Worm (Caenorhabditis elegans): Measurements from ENCODE around the gene K11E4.1.

K11E4.1 gene

ce11 chrX:13755469-13755868 lies 41.5 kb downstream of the K11E4.1 start, which contains the start of gene aakb-1:
Gene aakb-1, plus strand, starts transcription at chrX:13755769.
- TF ChIP-seq aly-2 (tag; optimal IDR thresholded peaks at IDR 0.05) (no peak), ceh-82 (tag; optimal IDR thresholded peaks at IDR 0.05) (no peak), lin-39 (tag; optimal IDR thresholded peaks at IDR 0.05) (no peak), unc-62 (GFP tag; optimal IDR thresholded peaks at IDR 0.05) (no peak), nhr-77 (tag; optimal IDR thresholded peaks at IDR 0.05) (no peak), ceh-16 (tag; optimal IDR thresholded peaks at IDR 0.05) (no peak), mab-5 (tag; optimal IDR thresholded peaks at IDR 0.05) (no peak), crh-2 (tag; optimal IDR thresholded peaks at IDR 0.05) (no peak), egl-27 (tag; optimal IDR thresholded peaks at IDR 0.05) (no peak), C34F6.9 (tag; optimal IDR thresholded peaks at IDR 0.05) (no peak), ztf-1 (GFP tag; conservative IDR thresholded peaks at IDR 0.05) (no peak), nhr-25 (tag; optimal IDR thresholded peaks at IDR 0.05) (no peak)

DNA sequence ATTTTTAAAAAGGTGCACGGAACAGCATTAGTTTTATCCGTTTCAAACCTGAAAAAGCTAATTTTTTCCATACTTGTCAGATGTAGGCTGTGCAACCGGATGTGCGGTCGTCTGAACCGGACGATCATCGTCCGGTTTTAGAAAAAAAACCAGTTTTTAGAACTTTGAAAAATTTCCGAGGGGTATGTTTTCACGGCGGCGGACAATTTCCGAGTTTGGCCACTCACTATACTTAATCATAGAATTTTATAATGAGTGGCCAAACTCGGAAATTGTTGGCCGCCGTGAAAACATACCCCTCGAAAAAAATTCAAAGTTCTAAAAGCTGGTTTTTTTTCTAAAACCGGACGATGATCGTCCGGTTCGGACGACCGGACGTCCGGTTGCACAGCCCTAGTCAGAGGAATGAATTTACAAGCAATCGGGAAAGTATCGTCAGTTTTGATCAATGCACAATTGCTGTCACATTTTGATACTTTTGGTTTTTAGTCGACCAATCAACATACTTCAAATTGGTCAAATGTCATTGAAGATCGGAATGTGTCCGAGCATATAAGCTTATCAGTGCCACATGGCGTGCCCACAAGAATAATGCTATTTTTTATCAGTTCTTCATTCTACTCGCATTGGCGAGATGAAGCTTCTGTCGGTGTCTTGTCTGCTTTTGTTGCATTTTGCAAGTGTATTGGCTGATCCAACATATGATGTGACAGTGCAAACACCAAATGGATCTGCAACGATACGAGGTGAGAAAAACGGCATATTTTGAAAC lies 45.9 kb downstream of the K11E4.1 start, which contains the start of gene cest-13:
Gene cest-13, plus strand, starts transcription at position 562 of the 772 bp plus-strand sequence.
- TF ChIP-seq fos-1 (tag; optimal IDR thresholded peaks at IDR 0.05) = peak; percentile 35
- TF ChIP-seq sma-3 (GFP tag; optimal IDR thresholded peaks at IDR 0.05) = no peak
- peak; percentile 67 for TF ChIP-seq sma-9 (GFP tag; optimal IDR thresholded peaks at IDR 0.05)
- no peak for TF ChIP-seq sma-9 (tag; optimal IDR thresholded peaks at IDR 0.05)
- TF ChIP-seq R02D3.7 (tag; optimal IDR thresholded peaks at IDR 0.05) = no peak
- TF ChIP-seq nhr-237 (tag; optimal IDR thresholded peaks at IDR 0.05) = no peak
- no peak for TF ChIP-seq F13H6.1 (tag; optimal IDR thresholded peaks at IDR 0.05)
- no peak for TF ChIP-seq lin-39 (tag; optimal IDR thresholded peaks at IDR 0.05)
- no peak for TF ChIP-seq mab-5 (tag; optimal IDR thresholded peaks at IDR 0.05)
- TF ChIP-seq lin-13 (GFP tag; optimal IDR thresholded peaks at IDR 0.05) = no peak
- peak; percentile 44 for TF ChIP-seq crh-2 (tag; optimal IDR thresholded peaks at IDR 0.05)

All from whole organism, L2 larva.